Fruit fly (Drosophila melanogaster): ENCODE data around the gene CG10472.
A peak's percentile ranks its signal among the peaks of the same experiment; 100 is the strongest.

The CG10472 gene

dm6 chr3L:6036141-6036540 lies 26.6 kb downstream of the CG10472 start:
- TF ChIP-seq vri (GFP tag; optimal IDR thresholded peaks at IDR 0.05), result peak; percentile 78
- no peak for TF ChIP-seq acj6 (GFP tag; optimal IDR thresholded peaks at IDR 0.05)
- TF ChIP-seq CG10669 (GFP tag; optimal IDR thresholded peaks at IDR 0.05), result no peak

DNA sequence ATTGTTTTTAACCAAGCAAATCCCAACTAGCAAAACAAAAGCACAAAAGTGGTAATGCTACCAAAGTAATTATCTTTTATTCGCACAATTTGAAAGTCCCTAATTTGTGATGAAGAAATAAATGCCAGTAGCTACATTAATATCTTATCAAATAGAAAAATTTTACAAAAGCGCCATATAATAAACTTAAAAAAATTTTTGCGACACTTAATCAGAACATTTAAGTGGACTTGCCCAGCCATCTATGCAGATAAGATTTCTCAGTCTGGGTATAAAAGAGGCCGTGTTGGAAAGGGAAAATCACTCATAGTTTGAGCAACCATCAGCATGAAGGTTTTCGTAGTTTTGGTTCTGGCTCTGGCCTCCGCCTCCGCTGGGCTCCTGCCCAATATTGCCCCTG lies 27.8 kb downstream of the CG10472 start, which contains the start of gene yip7:
TSS of gene yip7 (plus strand) at position 301 of the 400 bp plus-strand sequence.
- TF ChIP-seq OdsH (GFP tag; optimal IDR thresholded peaks at IDR 0.05) (no peak), Sox102F (GFP tag; optimal IDR thresholded peaks at IDR 0.05) (no peak), CG8319 (GFP tag; optimal IDR thresholded peaks at IDR 0.05) (no peak), dsx (GFP tag; optimal IDR thresholded peaks at IDR 0.05; ENCODE audit: poor library complexity, severe bottlenecking) (no peak), CG3919 (GFP tag; optimal IDR thresholded peaks at IDR 0.05) (no peak), CG1621 (tag; optimal IDR thresholded peaks at IDR 0.05) (no peak), Lpt (GFP tag; optimal IDR thresholded peaks at IDR 0.05) (no peak), pdm3 (GFP tag; optimal IDR thresholded peaks at IDR 0.05) (no peak), acj6 (GFP tag; optimal IDR thresholded peaks at IDR 0.05) (no peak), ss (GFP tag; optimal IDR thresholded peaks at IDR 0.05) (no peak), cyc (GFP tag; optimal IDR thresholded peaks at IDR 0.05) (no peak), CG6163 (GFP tag; IDR thresholded peaks at IDR 0.05) (no peak), fkh (GFP tag; optimal IDR thresholded peaks at IDR 0.05) (no peak), Gug (GFP tag; IDR thresholded peaks at IDR 0.05) (no peak), CG10631 (GFP tag; optimal IDR thresholded peaks at IDR 0.05) (no peak)

DNA sequence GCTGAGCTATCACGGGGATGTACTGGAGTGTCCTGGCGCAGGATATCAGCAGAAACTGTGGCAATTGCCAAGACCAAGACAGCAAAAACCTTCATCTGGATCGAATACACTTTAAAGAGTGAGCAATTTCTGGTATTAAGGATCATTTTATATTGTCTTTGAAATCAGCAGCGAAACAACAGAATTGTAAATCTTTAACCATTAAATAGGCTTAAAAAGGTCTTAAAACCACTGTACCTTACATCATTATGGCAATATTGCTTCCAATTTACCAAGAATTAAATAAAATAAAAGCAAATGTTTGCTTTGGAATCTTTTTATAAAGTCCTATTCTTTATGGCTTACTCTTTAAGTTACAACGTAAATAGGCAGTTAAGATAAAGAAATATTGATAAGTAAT lies 28.2 kb downstream of the CG10472 start, which contains the start of gene CG10477:
TSS of gene CG10477 (minus strand) at position 101 of the 400 bp plus-strand sequence.
- no peak for TF ChIP-seq net (GFP tag; optimal IDR thresholded peaks at IDR 0.05)
- TF ChIP-seq spab (GFP tag; optimal IDR thresholded peaks at IDR 0.05), result no peak

- no peak for TF ChIP-seq pdm3 (GFP tag; optimal IDR thresholded peaks at IDR 0.05)
- no peak for TF ChIP-seq fd59A (GFP tag; optimal IDR thresholded peaks at IDR 0.05)
- TF ChIP-seq acj6 (GFP tag; optimal IDR thresholded peaks at IDR 0.05), result no peak
- no peak for TF ChIP-seq CG15336 (GFP tag; IDR thresholded peaks at IDR 0.05)
- no peak for TF ChIP-seq CG9139 (GFP tag; optimal IDR thresholded peaks at IDR 0.05)
- no peak for TF ChIP-seq Ets21C (GFP tag; optimal IDR thresholded peaks at IDR 0.05)
- no peak for TF ChIP-seq CG8119 (GFP tag; IDR thresholded peaks at IDR 0.05)
Measured at dm6 chr3L:6033008-6033407, 29.7 kb downstream of the CG10472 start.

DNA sequence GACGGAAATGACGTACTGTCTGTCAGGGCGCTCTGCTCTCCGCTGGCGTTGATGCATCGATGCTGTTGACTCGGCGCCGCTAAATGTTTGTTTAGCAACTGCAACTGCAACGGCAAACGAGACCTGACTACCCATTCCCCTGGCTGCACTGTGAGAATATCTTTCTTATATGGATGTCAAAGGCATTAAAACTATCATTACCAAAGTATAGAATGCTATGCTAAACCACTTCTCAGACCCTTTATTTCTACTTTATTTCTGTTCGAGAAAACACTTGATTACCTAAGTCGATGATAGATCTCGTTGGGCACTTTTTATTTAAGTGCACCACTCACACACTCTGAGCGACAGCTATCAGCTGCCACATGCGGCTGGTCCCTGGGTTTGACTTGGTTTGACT lies 40.6 kb downstream of the CG10472 start:
- TF ChIP-seq fd85E (GFP tag; optimal IDR thresholded peaks at IDR 0.05), result no peak
- peak; percentile 42 for TF ChIP-seq svp (GFP tag)
- TF ChIP-seq eg (GFP tag; IDR thresholded peaks at IDR 0.05), result no peak
- TF ChIP-seq Sox102F (GFP tag; optimal IDR thresholded peaks at IDR 0.05), result no peak
- no peak for TF ChIP-seq CG3032 (tag; optimal IDR thresholded peaks at IDR 0.05)
- no peak for TF ChIP-seq CG11762 (GFP tag; optimal IDR thresholded peaks at IDR 0.05; ENCODE audit: insufficient read depth)
- peak; percentile 25 for TF ChIP-seq lz (GFP tag; optimal IDR thresholded peaks at IDR 0.05)
- peak; percentile 1 for TF ChIP-seq CG6808 (GFP tag; optimal IDR thresholded peaks at IDR 0.05)
- peak; percentile 20 for TF ChIP-seq spab (GFP tag; optimal IDR thresholded peaks at IDR 0.05)
- TF ChIP-seq CG6163 (GFP tag; IDR thresholded peaks at IDR 0.05), result no peak
- TF ChIP-seq ss (GFP tag; optimal IDR thresholded peaks at IDR 0.05), result no peak
- no peak for TF ChIP-seq fd59A (GFP tag; optimal IDR thresholded peaks at IDR 0.05)
- peak; percentile 55 for TF ChIP-seq Eip78C (GFP tag)
- peak; percentile 7 for TF ChIP-seq topi (GFP tag; optimal IDR thresholded peaks at IDR 0.05)
- TF ChIP-seq Met (GFP tag; optimal IDR thresholded peaks at IDR 0.05), result no peak
- TF ChIP-seq dac (GFP tag; optimal IDR thresholded peaks at IDR 0.05), result no peak
- no peak for TF ChIP-seq CG16779 (tag; optimal IDR thresholded peaks at IDR 0.05)
- no peak for TF ChIP-seq OdsH (GFP tag; optimal IDR thresholded peaks at IDR 0.05)
- no peak for TF ChIP-seq vri (GFP tag; optimal IDR thresholded peaks at IDR 0.05)
- TF ChIP-seq Ets96B (tag; optimal IDR thresholded peaks at IDR 0.05), result peak; percentile 36
- no peak for TF ChIP-seq CG6276 (GFP tag; optimal IDR thresholded peaks at IDR 0.05)
- no peak for TF ChIP-seq CG8119 (GFP tag; IDR thresholded peaks at IDR 0.05)
- TF ChIP-seq Ets21C (GFP tag; optimal IDR thresholded peaks at IDR 0.05), result no peak
- TF ChIP-seq Eip75B (GFP tag; optimal IDR thresholded peaks at IDR 0.05), result peak; percentile 18
- TF ChIP-seq CG15336 (GFP tag; IDR thresholded peaks at IDR 0.05), result no peak
- no peak for TF ChIP-seq CG11902 (GFP tag; optimal IDR thresholded peaks at IDR 0.05)
- TF ChIP-seq Lpt (GFP tag; optimal IDR thresholded peaks at IDR 0.05), result no peak
- no peak for TF ChIP-seq salr (GFP tag; optimal IDR thresholded peaks at IDR 0.05)
- TF ChIP-seq CG10669 (GFP tag; optimal IDR thresholded peaks at IDR 0.05), result peak; percentile 18
- peak; percentile 37 for TF ChIP-seq CG10631 (GFP tag; optimal IDR thresholded peaks at IDR 0.05)
- no peak for TF ChIP-seq Blimp-1 (GFP tag; optimal IDR thresholded peaks at IDR 0.05)
- peak; percentile 21 for TF ChIP-seq CG3919 (GFP tag; optimal IDR thresholded peaks at IDR 0.05)
